Worm (Caenorhabditis elegans) whole organism, young adult: Measurements from ENCODE around the gene B0244.16.

ENCODE experiments used
- F23B12.7 ChIP-seq: sonication (generic microtip); optimal IDR thresholded peaks from 2 replicates; lab custom pipeline; 2017; ENCODE audit warnings: missing genetic modification characterization, mild to moderate bottlenecking, missing compliant biosample characterization, antibody characterized with exemption, moderate library complexity; ENCODE audit not compliant: insufficient read depth
- F39B2.1 ChIP-seq: fragments of 200-800 bp; sonication (Bioruptor generic); IDR thresholded peaks from 2 replicates; pipeline ENCODE4 v1.3.6; 2022; ENCODE audit warnings: missing genetic modification reagents, missing genetic modification characterization, missing compliant biosample characterization
- Y53G8AR.9 ChIP-seq: fragments of 200-800 bp; sonication (Bioruptor generic); conservative IDR thresholded peaks from 2 replicates; pipeline ENCODE4 v1.3.6; 2022; ENCODE audit warnings: missing genetic modification reagents, missing genetic modification characterization, missing compliant biosample characterization
- chd-7 ChIP-seq: sonication (generic microtip); optimal IDR thresholded peaks from 2 replicates; lab custom pipeline; 2016; ENCODE audit warnings: mild to moderate bottlenecking, missing genetic modification characterization, moderate library complexity, missing compliant biosample characterization
- egl-44 ChIP-seq: fragments of 200-800 bp; sonication (Bioruptor generic); IDR thresholded peaks from 2 replicates; pipeline ENCODE4 v1.3.6; 2022; ENCODE audit warnings: missing genetic modification reagents, missing genetic modification characterization, missing compliant biosample characterization
- him-1 ChIP-seq: sonication (generic microtip); optimal IDR thresholded peaks from 2 replicates; lab custom pipeline; 2016; ENCODE audit warnings: missing genotype, missing genetic modification reagents, missing genetic modification characterization, missing compliant biosample characterization
- hmg-20 ChIP-seq: fragments of 200-800 bp; sonication (Bioruptor generic); IDR thresholded peaks from 2 replicates; pipeline ENCODE4 v1.3.6; 2022; ENCODE audit warnings: missing genetic modification reagents, missing genetic modification characterization, missing compliant biosample characterization
- lsl-1 ChIP-seq: fragments of 200-800 bp; sonication (Bioruptor generic); optimal IDR thresholded peaks from 2 replicates; lab custom pipeline; 2018; ENCODE audit warnings: mild to moderate bottlenecking, missing genetic modification characterization, moderate library complexity, missing compliant biosample characterization

The B0244.16 gene

DNA sequence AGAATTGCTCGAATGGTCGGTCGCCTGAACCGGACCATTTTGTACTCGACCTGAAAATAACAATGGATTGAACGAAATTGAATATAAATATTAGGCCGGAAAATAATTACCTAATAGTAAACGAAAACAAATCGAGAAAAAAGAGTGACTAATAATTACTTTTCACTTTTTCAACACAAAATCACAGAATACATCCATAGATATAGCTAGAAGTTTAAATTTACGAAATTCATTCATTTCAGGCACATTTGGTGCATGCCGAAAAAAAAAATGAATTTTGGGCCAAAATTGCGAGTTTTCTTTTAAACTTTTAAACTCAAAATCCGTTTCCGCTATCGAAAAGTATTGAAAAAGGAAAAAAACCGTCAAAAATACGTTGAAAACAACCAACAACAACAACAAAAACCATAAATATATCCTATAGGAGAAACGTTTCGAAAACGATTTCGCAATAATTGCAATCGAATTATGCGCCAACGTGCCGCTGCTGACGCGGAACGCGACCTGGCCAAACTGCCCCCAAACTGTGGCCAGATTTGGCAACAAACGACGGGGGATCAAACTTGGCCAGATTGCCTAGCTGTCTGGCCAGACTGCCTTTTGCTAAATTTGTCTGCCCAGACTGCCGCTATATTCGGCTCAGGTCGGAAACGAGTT, 44.6 kb downstream of the B0244.16 start, which contains the start of gene Y37B11A.3 (continued):
- TF ChIP-seq F39B2.1 (GFP tag; lab: Robert Waterston, UW) (no peak), F23B12.7 (tag; lab: Kevin White, UChicago) (peak; percentile 21), Y53G8AR.9 (GFP tag; lab: Robert Waterston, UW) (peak; percentile 74)

DNA sequence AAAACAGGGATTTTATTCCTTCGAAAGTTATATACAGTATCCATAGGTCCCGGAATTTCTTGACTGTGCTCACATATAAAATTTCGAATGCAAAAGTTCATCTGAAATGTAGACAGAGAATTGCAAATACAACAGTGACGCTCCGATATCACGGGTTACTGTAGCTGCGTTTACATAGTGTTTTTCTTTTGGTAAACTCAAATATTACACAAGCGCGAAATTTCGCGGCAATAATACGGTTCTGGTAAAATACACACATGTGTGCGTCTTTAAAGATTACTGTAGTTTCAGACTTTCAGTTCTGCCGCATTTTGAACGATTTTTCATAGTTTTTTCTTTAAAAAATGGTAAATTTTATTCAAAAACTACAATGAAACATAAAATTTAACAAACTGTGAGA, 49.8 kb downstream of the B0244.16 start, which contains the start of gene rev-3:
rev-3 (minus strand) TSS at position 101 of the 400 bp plus-strand sequence.
- TF ChIP-seq egl-44 (GFP tag; lab: Robert Waterston, UW) (no peak), chd-7 (tag; lab: Kevin White, UChicago) (no peak), lsl-1 (GFP tag; lab: Kevin White, UChicago) (peak; percentile 37), him-1 (tag; lab: Kevin White, UChicago) (no peak), hmg-20 (GFP tag; lab: Robert Waterston, UW) (no peak)
